Fruit fly (Drosophila melanogaster) whole organism: ENCODE data around the gene CG9743.

Source experiments
- CG8478 ChIP-seq: fragments of >200 bp; optimal IDR thresholded peaks from 2 replicates; lab custom pipeline; 2018; ENCODE audit warnings: inconsistent platforms
- Dll ChIP-seq: fragments of >200 bp; optimal IDR thresholded peaks from 2 replicates; lab custom pipeline; 2017
- EcR ChIP-seq, 2 experiments: fragments of >200 bp; optimal IDR thresholded peaks; 2 replicates each; lab custom pipeline; 2017; ENCODE audit warnings: missing biosample characterization in 2 of 2, missing genetic modification characterization in 2 of 2, missing genetic modification reagents in 2 of 2
- pan ChIP-seq: fragments of >200 bp; optimal IDR thresholded peaks from 2 replicates; lab custom pipeline; 2017
- psq ChIP-seq: fragments of >200 bp; optimal IDR thresholded peaks from 2 replicates; lab custom pipeline; 2017
- usp ChIP-seq: fragments of >200 bp; optimal IDR thresholded peaks from 2 replicates; lab custom pipeline; 2017; ENCODE audit warnings: missing biosample characterization, missing genetic modification characterization, mixed read lengths

- TF ChIP-seq CG8478 (no peak), usp (GFP tag; lab: Kevin White, UChicago) (no peak), pan (no peak), psq (lab: Kevin White, UChicago) (no peak), Dll (lab: Kevin White, UChicago) (no peak), EcR (GFP tag; optimal IDR thresholded peaks at IDR 0.05; lab: Kevin White, UChicago) (no peak)
These were observed 37.4 kb upstream of the CG9743 start for dm6 chr3R:30240245-30240644.
